Fruit fly (Drosophila melanogaster) whole organism, embryonic: Measurements from ENCODE around the gene CG15536.
A peak's percentile ranks its signal among the peaks of the same experiment; 100 is the strongest.

Experiments used
- Abd-B ChIP-seq: fragments of 200-800 bp; sonication (Bioruptor generic); optimal IDR thresholded peaks from 2 replicates; lab custom pipeline; 2018; ENCODE audit warnings: missing biosample characterization, mild to moderate bottlenecking, missing genetic modification characterization, moderate library complexity
- CG10654 ChIP-seq: fragments of 200-800 bp; sonication (Bioruptor generic); optimal IDR thresholded peaks from 2 replicates; lab custom pipeline; 2016; ENCODE audit warnings: missing biosample characterization, missing genetic modification characterization
- CG10959 ChIP-seq: fragments of 200-800 bp; sonication (Bioruptor generic); IDR thresholded peaks from 2 replicates; pipeline ENCODE4 v1.3.6; 2022; ENCODE audit warnings: missing biosample characterization, missing genetic modification characterization
- CG11398 ChIP-seq: fragments of 200-800 bp; sonication (Bioruptor generic); optimal IDR thresholded peaks from 2 replicates; lab custom pipeline; 2016; ENCODE audit warnings: missing biosample characterization, missing genetic modification characterization
- CG12104 ChIP-seq: fragments of 200-800 bp; sonication (Bioruptor generic); optimal IDR thresholded peaks from 3 replicates; lab custom pipeline; 2016; ENCODE audit warnings: missing biosample characterization, missing genetic modification characterization
- CG13424 ChIP-seq: fragments of 200-800 bp; sonication (Bioruptor generic); optimal IDR thresholded peaks from 2 replicates; lab custom pipeline; 2019; ENCODE audit warnings: missing biosample characterization, mild to moderate bottlenecking, missing genetic modification characterization, moderate library complexity
- CG14050 ChIP-seq: fragments of 200-800 bp; sonication (Bioruptor generic); IDR thresholded peaks from 3 replicates; pipeline ENCODE4 v1.3.6; 2022; ENCODE audit warnings: missing biosample characterization, missing genetic modification characterization
- CG15514 ChIP-seq: fragments of 200-800 bp; sonication (Bioruptor generic); optimal IDR thresholded peaks from 3 replicates; lab custom pipeline; 2017; ENCODE audit warnings: missing biosample characterization, missing genetic modification characterization, mild to moderate bottlenecking, moderate library complexity, missing genetic modification reagents
- CG17568 ChIP-seq: fragments of 200-800 bp; sonication (Bioruptor generic); optimal IDR thresholded peaks from 2 replicates; lab custom pipeline; 2018; ENCODE audit warnings: missing biosample characterization, mild to moderate bottlenecking, missing genetic modification characterization, moderate library complexity
- CG2202 ChIP-seq: fragments of 200-800 bp; sonication (Bioruptor generic); optimal IDR thresholded peaks from 2 replicates; lab custom pipeline; 2018; ENCODE audit warnings: missing biosample characterization, mild to moderate bottlenecking, missing genetic modification characterization
- CG2712 ChIP-seq: fragments of 200-800 bp; optimal IDR thresholded peaks from 3 replicates; lab custom pipeline; 2019; ENCODE audit warnings: missing biosample characterization, mild to moderate bottlenecking, missing genetic modification characterization, moderate library complexity
- CG34224 ChIP-seq: fragments of 200-800 bp; sonication (Bioruptor generic); IDR thresholded peaks from 3 replicates; pipeline ENCODE4 v1.3.6; 2022; ENCODE audit warnings: missing biosample characterization, missing genetic modification characterization; ENCODE audit not compliant: partially characterized antibody
- CG4328 ChIP-seq: fragments of 200-800 bp; sonication (Bioruptor generic); optimal IDR thresholded peaks from 3 replicates; lab custom pipeline; 2017; ENCODE audit warnings: missing biosample characterization, missing genetic modification reagents, missing genetic modification characterization
- CG4820 ChIP-seq: fragments of 200-800 bp; sonication (Bioruptor generic); optimal IDR thresholded peaks from 3 replicates; lab custom pipeline; 2016; ENCODE audit warnings: missing biosample characterization, missing genetic modification characterization
- CG5180 ChIP-seq: fragments of 200-800 bp; sonication (Bioruptor generic); optimal IDR thresholded peaks from 3 replicates; lab custom pipeline; 2017; ENCODE audit warnings: missing biosample characterization, missing genetic modification characterization, mild to moderate bottlenecking, moderate library complexity, missing genetic modification reagents
- CG6272 ChIP-seq: fragments of 200-800 bp; sonication (Bioruptor generic); IDR thresholded peaks from 2 replicates; pipeline ENCODE4 v1.3.6; 2022; ENCODE audit warnings: missing biosample characterization, missing genetic modification characterization
- CG6813 ChIP-seq: fragments of 200-800 bp; sonication (Bioruptor generic); optimal IDR thresholded peaks from 2 replicates; lab custom pipeline; 2017; ENCODE audit warnings: missing biosample characterization, missing genetic modification characterization, mild to moderate bottlenecking, moderate library complexity, missing genetic modification reagents
- CG7372 ChIP-seq: fragments of 200-800 bp; sonication (Bioruptor generic); IDR thresholded peaks from 2 replicates; pipeline ENCODE4 v1.3.6; 2022; ENCODE audit warnings: missing biosample characterization, missing genetic modification characterization
- CG7786 ChIP-seq: fragments of 200-800 bp; sonication (Bioruptor generic); optimal IDR thresholded peaks from 2 replicates; lab custom pipeline; 2016; ENCODE audit warnings: missing biosample characterization, missing genetic modification characterization
- CG8089 ChIP-seq: fragments of 200-800 bp; sonication (Bioruptor generic); optimal IDR thresholded peaks from 3 replicates; lab custom pipeline; 2016; ENCODE audit warnings: missing biosample characterization, missing genetic modification characterization
- CG8290 ChIP-seq, 3 experiments: fragments of 200-800 bp; sonication (Bioruptor generic); optimal IDR thresholded peaks; 2 replicates each; lab custom pipeline; 2016 to 2019; ENCODE audit warnings: missing biosample characterization in 3 of 3, missing genetic modification characterization in 3 of 3, mild to moderate bottlenecking in 2 of 3, moderate library complexity in 1 of 3
- CG8924 ChIP-seq: fragments of 200-800 bp; optimal IDR thresholded peaks from 3 replicates; lab custom pipeline; 2019; ENCODE audit warnings: missing biosample characterization, mild to moderate bottlenecking, missing genetic modification characterization, moderate library complexity
- CG9932 ChIP-seq: fragments of 200-800 bp; sonication (Bioruptor generic); IDR thresholded peaks from 2 replicates; pipeline ENCODE4 v1.3.6; 2022; ENCODE audit warnings: missing biosample characterization, missing genetic modification characterization
- Dek ChIP-seq: fragments of 200-800 bp; sonication (Bioruptor generic); optimal IDR thresholded peaks from 3 replicates; lab custom pipeline; 2019; ENCODE audit warnings: missing biosample characterization, mild to moderate bottlenecking, missing genetic modification characterization, moderate library complexity
- Ets97D ChIP-seq: fragments of 200-800 bp; sonication (Bioruptor generic); optimal IDR thresholded peaks from 3 replicates; lab custom pipeline; 2016; ENCODE audit warnings: missing biosample characterization, missing genetic modification characterization
- Gug ChIP-seq: fragments of 200-800 bp; sonication (Bioruptor generic); IDR thresholded peaks from 4 replicates; pipeline ENCODE4 v1.3.6; 2022; ENCODE audit warnings: missing biosample characterization, missing genetic modification characterization
- H15 ChIP-seq: fragments of 200-800 bp; sonication (Bioruptor generic); IDR thresholded peaks from 3 replicates; pipeline ENCODE4 v1.3.6; 2022; ENCODE audit warnings: missing biosample characterization, missing genetic modification characterization
- HLH3B ChIP-seq: fragments of 200-800 bp; sonication (Bioruptor generic); IDR thresholded peaks from 2 replicates; pipeline ENCODE4 v1.3.6; 2022; ENCODE audit warnings: missing biosample characterization, missing genetic modification characterization
- Hey ChIP-seq: fragments of 200-800 bp; sonication (Bioruptor generic); optimal IDR thresholded peaks from 3 replicates; lab custom pipeline; 2018; ENCODE audit warnings: missing biosample characterization, mild to moderate bottlenecking, missing genetic modification characterization
- Hr3 ChIP-seq: fragments of 200-800 bp; sonication (Bioruptor generic); optimal IDR thresholded peaks from 3 replicates; lab custom pipeline; 2016; ENCODE audit warnings: missing biosample characterization, missing genetic modification characterization
- MTF-1 ChIP-seq: fragments of 200-800 bp; sonication (Bioruptor generic); optimal IDR thresholded peaks from 2 replicates; lab custom pipeline; 2018; ENCODE audit warnings: missing biosample characterization, mild to moderate bottlenecking, missing genetic modification characterization, borderline replicate concordance
- Myb ChIP-seq: fragments of 200-800 bp; sonication (Bioruptor generic); optimal IDR thresholded peaks from 2 replicates; lab custom pipeline; 2016; ENCODE audit warnings: missing biosample characterization, missing genetic modification characterization
- Nf-YA ChIP-seq: fragments of 200-800 bp; sonication (Bioruptor generic); IDR thresholded peaks from 2 replicates; pipeline ENCODE4 v1.3.6; 2022; ENCODE audit warnings: missing biosample characterization, missing genetic modification characterization
- Opbp ChIP-seq: fragments of 200-800 bp; sonication (Bioruptor generic); IDR thresholded peaks from 3 replicates; pipeline ENCODE4 v1.3.6; 2022; ENCODE audit warnings: missing biosample characterization, missing genetic modification characterization; ENCODE audit not compliant: partially characterized antibody
- PHDP ChIP-seq: fragments of 200-800 bp; sonication (Bioruptor generic); optimal IDR thresholded peaks from 3 replicates; lab custom pipeline; 2018; ENCODE audit warnings: missing biosample characterization, mild to moderate bottlenecking, missing genetic modification characterization, moderate library complexity
- Rx ChIP-seq: fragments of 200-800 bp; sonication (Bioruptor generic); IDR thresholded peaks from 2 replicates; pipeline ENCODE4 v1.3.6; 2022; ENCODE audit warnings: missing biosample characterization, missing genetic modification characterization
- Taf1 ChIP-seq: fragments of 200-800 bp; sonication (Bioruptor generic); IDR thresholded peaks from 2 replicates; pipeline ENCODE4 v1.3.6; 2022; ENCODE audit warnings: missing biosample characterization, missing genetic modification characterization
- bsh ChIP-seq, 2 experiments: fragments of 200-800 bp; sonication (Bioruptor generic); optimal IDR thresholded peaks; 2 replicates each; lab custom pipeline; 2017 to 2018; ENCODE audit warnings: mild to moderate bottlenecking in 2 of 2, missing biosample characterization in 2 of 2, missing genetic modification characterization in 2 of 2, moderate library complexity in 1 of 2
- chinmo ChIP-seq: fragments of 200-800 bp; sonication (Bioruptor generic); IDR thresholded peaks from 4 replicates; pipeline ENCODE4 v1.3.6; 2022; ENCODE audit warnings: missing biosample characterization, missing genetic modification characterization; ENCODE audit not compliant: partially characterized antibody
- cwo ChIP-seq: fragments of 200-800 bp; sonication (Bioruptor generic); optimal IDR thresholded peaks from 3 replicates; lab custom pipeline; 2017; ENCODE audit warnings: missing biosample characterization, missing genetic modification characterization, mild to moderate bottlenecking, moderate library complexity, missing genetic modification reagents
- disco-r ChIP-seq: fragments of 200-800 bp; sonication (Bioruptor generic); optimal IDR thresholded peaks from 2 replicates; lab custom pipeline; 2016; ENCODE audit warnings: missing biosample characterization, missing genetic modification characterization
- eyg ChIP-seq: fragments of 200-800 bp; sonication (Bioruptor generic); optimal IDR thresholded peaks from 3 replicates; lab custom pipeline; 2016; ENCODE audit warnings: missing biosample characterization, missing genetic modification characterization
- nerfin-1 ChIP-seq: fragments of 200-800 bp; sonication (Bioruptor generic); optimal IDR thresholded peaks from 3 replicates; lab custom pipeline; 2019; ENCODE audit warnings: missing biosample characterization, mild to moderate bottlenecking, missing genetic modification characterization, moderate library complexity
- nmo ChIP-seq: fragments of 200-800 bp; sonication (Bioruptor generic); optimal IDR thresholded peaks from 2 replicates; lab custom pipeline; 2018; ENCODE audit warnings: missing biosample characterization, mild to moderate bottlenecking, missing genetic modification characterization, moderate library complexity
- oc ChIP-seq: fragments of 200-800 bp; sonication (Bioruptor generic); optimal IDR thresholded peaks from 2 replicates; lab custom pipeline; 2018; ENCODE audit warnings: missing biosample characterization, mild to moderate bottlenecking, missing genetic modification characterization, moderate library complexity
- otp ChIP-seq: fragments of 200-800 bp; sonication (Bioruptor generic); IDR thresholded peaks from 3 replicates; pipeline ENCODE4, ENCODE4 v1.3.6; 2022; ENCODE audit warnings: missing biosample characterization, missing genetic modification characterization
- tap ChIP-seq: fragments of 200-800 bp; optimal IDR thresholded peaks from 3 replicates; lab custom pipeline; 2019; ENCODE audit warnings: missing biosample characterization, mild to moderate bottlenecking, missing genetic modification characterization, moderate library complexity
- vfl ChIP-seq: fragments of 200-800 bp; sonication (Bioruptor generic); optimal IDR thresholded peaks from 2 replicates; lab custom pipeline; 2016; ENCODE audit warnings: missing biosample characterization, missing genetic modification characterization
- vnd ChIP-seq: fragments of 200-800 bp; sonication (Bioruptor generic); IDR thresholded peaks from 3 replicates; pipeline ENCODE4 v1.3.6; 2022; ENCODE audit warnings: missing biosample characterization, missing genetic modification characterization; ENCODE audit not compliant: partially characterized antibody

CG15536 gene

dm6 chr3R:30450224-30450623 is 25.3 kb upstream of the CG15536 start (continued):
- TF ChIP-seq nerfin-1 (tag; lab: Kevin White, UChicago) (peak; percentile 47), CG10654 (GFP tag; lab: Kevin White, UChicago) (peak; percentile 87), CG8089 (peak; percentile 81), CG6272 (GFP tag; lab: Robert Waterston, UW) (no peak), bsh (GFP tag; optimal IDR thresholded peaks at IDR 0.05; lab: Kevin White, UChicago) (peak; percentile 36 to 82), CG15514 (peak; percentile 75), MTF-1 (GFP tag; lab: Kevin White, UChicago) (peak; percentile 90), CG10959 (GFP tag; lab: Robert Waterston, UW) (peak; percentile 67), CG12104 (GFP tag; lab: Kevin White, UChicago) (peak; percentile 61), nmo (GFP tag; lab: Kevin White, UChicago) (no peak), CG17568 (GFP tag; lab: Kevin White, UChicago) (peak; percentile 82), Myb (GFP tag; lab: Kevin White, UChicago) (peak; percentile 37), Hey (peak; percentile 68), CG7786 (GFP tag; lab: Kevin White, UChicago) (peak; percentile 77), otp (GFP tag; lab: Robert Waterston, UW) (0 out of 3 replicates have a peak, but pooled peaks have one; percentile 26), Rx (GFP tag; lab: Robert Waterston, UW) (peak; percentile 53; the same call in 1 of the 2 replicates), CG4328 (GFP tag; lab: Kevin White, UChicago) (peak; percentile 82), PHDP (tag; lab: Kevin White, UChicago) (peak; percentile 85), CG6813 (GFP tag; lab: Kevin White, UChicago) (peak; percentile 89), CG5180 (GFP tag; lab: Kevin White, UChicago) (peak; percentile 26), CG2202 (tag; lab: Kevin White, UChicago) (peak; percentile 87), CG7372 (GFP tag; lab: Robert Waterston, UW) (peak; percentile 25; the same call in 1 of the 2 replicates), eyg (GFP tag; lab: Kevin White, UChicago) (no peak), Ets97D (peak; percentile 41), CG14050 (no peak), vnd (GFP tag; lab: Robert Waterston, UW) (no peak), Nf-YA (GFP tag; lab: Robert Waterston, UW) (peak; percentile 84), CG34224 (GFP tag; lab: Robert Waterston, UW) (peak; percentile 52; the same call in 1 of the 3 replicates), CG13424 (no peak), Opbp (no peak), CG2712 (tag; lab: Kevin White, UChicago) (peak; percentile 35), Gug (GFP tag; lab: Robert Waterston, UW) (peak; percentile 21; the same call in 1 of the 4 replicates), vfl (GFP tag; lab: Kevin White, UChicago) (peak; percentile 49), cwo (GFP tag; lab: Kevin White, UChicago) (peak; percentile 74), CG4820 (GFP tag; lab: Kevin White, UChicago) (peak; percentile 47), disco-r (GFP tag; lab: Kevin White, UChicago) (peak; percentile 82), tap (tag; lab: Kevin White, UChicago) (peak; percentile 52), CG9932 (GFP tag; lab: Robert Waterston, UW) (0 out of 2 replicates have a peak, but pooled peaks have one; percentile 4), Hr3 (peak; percentile 34), CG8924 (tag; lab: Kevin White, UChicago) (no peak), H15 (GFP tag; lab: Robert Waterston, UW) (peak; percentile 60; the same call in 1 of the 3 replicates), chinmo (GFP tag; lab: Robert Waterston, UW) (peak; percentile 69; the same call in 3 of the 4 replicates), Dek (tag; lab: Kevin White, UChicago) (no peak), CG8290 (GFP tag; optimal IDR thresholded peaks at IDR 0.05; lab: Kevin White, UChicago) (peak; percentile 77), CG8290 (tag; optimal IDR thresholded peaks at IDR 0.05; lab: Kevin White, UChicago) (peak; percentile 50 to 79), CG11398 (peak; percentile 70), Abd-B (GFP tag; lab: Kevin White, UChicago) (no peak), Taf1 (peak; percentile 77), HLH3B (peak; percentile 86; the same call in 1 of the 2 replicates), oc (tag; lab: Kevin White, UChicago) (no peak)
